Worm (Caenorhabditis elegans) whole organism, young adult: Measurements from ENCODE around the gene bath-33.

ENCODE experiments used
- ama-1 ChIP-seq, 3 experiments: fragments of 150-350 bp in 1 of 3; sonication (generic microtip) in 2 of 3; optimal IDR thresholded peaks; 2 replicates each; lab custom pipeline; 2014 to 2018; ENCODE audit warnings: missing biosample characterization in 2 of 3, missing genetic modification characterization in 2 of 3, missing genetic modification reagents in 2 of 3
- snpc-4 ChIP-seq, 5 experiments: fragments of 150-350 bp in 1 of 5; sonication (generic microtip) in 4 of 5; optimal IDR thresholded peaks; 2 replicates each; lab custom pipeline; 2014 to 2018; ENCODE audit warnings: missing genetic modification characterization in 5 of 5, missing biosample characterization in 3 of 5, antibody characterized with exemption in 2 of 5, mild to moderate bottlenecking in 2 of 5, missing compliant biosample characterization in 2 of 5, missing genotype in 2 of 5, moderate library complexity in 2 of 5, missing genetic modification reagents in 1 of 5
- ztf-6 ChIP-seq: fragments of 200-800 bp; sonication (Bioruptor generic); IDR thresholded peaks from 2 replicates; pipeline ENCODE4 v1.3.6; 2022; ENCODE audit warnings: missing genetic modification reagents, missing genetic modification characterization, missing compliant biosample characterization

DNA sequence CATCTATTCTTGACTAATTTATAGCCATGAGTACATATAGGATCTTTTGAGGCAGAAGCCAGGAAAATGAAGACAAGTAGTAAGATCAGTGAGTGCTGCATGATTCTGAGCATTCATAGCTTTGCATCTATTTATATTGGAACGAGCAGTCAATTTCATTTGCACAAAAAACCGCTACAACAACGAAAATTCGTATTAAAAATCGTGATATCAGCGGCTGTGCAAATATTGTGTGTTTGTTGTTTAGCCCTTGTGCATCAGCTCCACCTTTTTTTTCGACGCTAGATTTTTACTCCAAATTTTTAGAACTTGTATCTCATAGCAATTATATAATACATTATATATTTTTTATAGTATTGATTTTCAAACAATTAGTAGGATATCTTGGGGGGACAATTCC lies 21.8 kb downstream of the bath-33 start, which contains the start of gene clec-21:
- TF ChIP-seq ama-1 (optimal IDR thresholded peaks at IDR 0.05; lab: Kevin White, UChicago) (no peak), ama-1 (GFP tag; optimal IDR thresholded peaks at IDR 0.05; lab: Kevin White, UChicago) (no peak), ztf-6 (GFP tag; lab: Robert Waterston, UW) (no peak), snpc-4 (GFP tag; optimal IDR thresholded peaks at IDR 0.05; lab: Kevin White, UChicago) (no peak), snpc-4 (tag; optimal IDR thresholded peaks at IDR 0.05; lab: Kevin White, UChicago) (no peak)
